Worm (Caenorhabditis elegans) whole organism, L4 larva: ENCODE measurements around the gene btb-17.

Experiments used
- Y5F2A.4 ChIP-seq: fragments of 200-800 bp; sonication (Bioruptor generic); optimal IDR thresholded peaks from 2 replicates; lab custom pipeline; 2018; ENCODE audit warnings: mild to moderate bottlenecking, missing genetic modification characterization, missing compliant biosample characterization
- dpl-1 ChIP-seq: fragments of 150-350 bp; optimal IDR thresholded peaks from 2 replicates; lab custom pipeline; 2014; ENCODE audit warnings: missing biosample characterization, missing genetic modification reagents, missing genetic modification characterization
- egl-27 ChIP-seq: sonication (generic microtip); optimal IDR thresholded peaks from 3 replicates; lab custom pipeline; 2017; ENCODE audit warnings: missing biosample characterization, missing genetic modification reagents, missing genetic modification characterization
- fos-1 ChIP-seq: fragments of 150-350 bp; optimal IDR thresholded peaks from 2 replicates; lab custom pipeline; 2014; ENCODE audit warnings: missing biosample characterization, missing genetic modification characterization
- lir-3 ChIP-seq: sonication (generic microtip); optimal IDR thresholded peaks from 2 replicates; lab custom pipeline; 2016; ENCODE audit warnings: mild to moderate bottlenecking, missing genetic modification characterization, missing compliant biosample characterization
- mxl-2 ChIP-seq: fragments of 200-800 bp; sonication (Bioruptor generic); conservative IDR thresholded peaks from 2 replicates; pipeline ENCODE4 v1.3.6; 2022; ENCODE audit warnings: missing genetic modification reagents, missing genetic modification characterization, missing compliant biosample characterization
- nhr-11 ChIP-seq: fragments of 150-350 bp; optimal IDR thresholded peaks from 2 replicates; lab custom pipeline; 2014; ENCODE audit warnings: missing biosample characterization, missing genetic modification characterization
- php-3 ChIP-seq: fragments of 200-800 bp; sonication (Bioruptor generic); IDR thresholded peaks from 2 replicates; pipeline ENCODE4 v1.3.6; 2022; ENCODE audit warnings: missing genetic modification reagents, missing genetic modification characterization, missing compliant biosample characterization
- snpc-4 ChIP-seq: fragments of 150-350 bp; optimal IDR thresholded peaks from 2 replicates; lab custom pipeline; 2014; ENCODE audit warnings: missing biosample characterization, missing genetic modification characterization
- zip-2 ChIP-seq: fragments of 150-350 bp; optimal IDR thresholded peaks from 2 replicates; lab custom pipeline; 2014; ENCODE audit warnings: missing biosample characterization, missing genetic modification characterization

- TF ChIP-seq php-3 (GFP tag; lab: Robert Waterston, UW) (no peak), dpl-1 (GFP tag; lab: Kevin White, UChicago) (no peak), snpc-4 (tag; lab: Kevin White, UChicago) (no peak), lir-3 (tag; lab: Kevin White, UChicago) (no peak), egl-27 (tag; lab: Kevin White, UChicago) (no peak), zip-2 (tag; lab: Kevin White, UChicago) (no peak), nhr-11 (tag; lab: Kevin White, UChicago) (no peak), mxl-2 (GFP tag; lab: Robert Waterston, UW) (no peak), fos-1 (tag; lab: Kevin White, UChicago) (no peak), Y5F2A.4 (GFP tag; lab: Kevin White, UChicago) (no peak)
These were observed 18.2 kb downstream of the btb-17 start, which contains the start of gene F39E9.6 for ce11 chrII:3313442-3313841.
